Worm (Caenorhabditis elegans): ENCODE data around the gene R13A5.7.

The R13A5.7 gene

ce11 chrIII:7570083-7570695, at the start of gene R13A5.7 (continued):
- TF ChIP-seq ceh-27 (GFP tag; optimal IDR thresholded peaks at IDR 0.05): peak; percentile 80
- no peak for TF ChIP-seq ztf-6 (GFP tag; IDR thresholded peaks at IDR 0.05)
- peak; percentile 85 for TF ChIP-seq attf-5 (GFP tag; optimal IDR thresholded peaks at IDR 0.05)
- TF ChIP-seq madf-8 (GFP tag; conservative IDR thresholded peaks at IDR 0.05): no peak
- no peak for TF ChIP-seq akir-1 (GFP tag; optimal IDR thresholded peaks at IDR 0.05)
- no peak for TF ChIP-seq Y53F4B.3 (GFP tag; IDR thresholded peaks at IDR 0.05)
- TF ChIP-seq dox-1 (GFP tag; IDR thresholded peaks at IDR 0.05): no peak
- TF ChIP-seq lin-40 (tag; optimal IDR thresholded peaks at IDR 0.05): peak; percentile 69
- TF ChIP-seq ZK185.1 (tag; optimal IDR thresholded peaks at IDR 0.05; ENCODE audit: poor library complexity, severe bottlenecking): peak; percentile 71
- no peak for TF ChIP-seq nhr-120 (GFP tag; IDR thresholded peaks at IDR 0.05)
- TF ChIP-seq bed-2 (GFP tag; IDR thresholded peaks at IDR 0.05): no peak
- no peak for TF ChIP-seq ama-1 (optimal IDR thresholded peaks at IDR 0.05)
- TF ChIP-seq ama-1 (GFP tag; optimal IDR thresholded peaks at IDR 0.05): no peak
- TF ChIP-seq egl-44 (GFP tag; IDR thresholded peaks at IDR 0.05): peak; percentile 50; the same call in 1 of the 2 replicates
- no peak for TF ChIP-seq zim-3 (tag; optimal IDR thresholded peaks at IDR 0.05)
- no peak for TF ChIP-seq mel-28 (tag; optimal IDR thresholded peaks at IDR 0.05; ENCODE audit: borderline replicate concordance)
- TF ChIP-seq lsy-27 (tag; optimal IDR thresholded peaks at IDR 0.05; ENCODE audit: borderline replicate concordance, insufficient read depth): no peak
- no peak for TF ChIP-seq cebp-2 (GFP tag; IDR thresholded peaks at IDR 0.05)
- TF ChIP-seq F23B12.7 (tag; optimal IDR thresholded peaks at IDR 0.05; ENCODE audit: insufficient read depth): no peak
- no peak for TF ChIP-seq hsf-1 (GFP tag; IDR thresholded peaks at IDR 0.05)
- no peak for TF ChIP-seq bed-1 (GFP tag; IDR thresholded peaks at IDR 0.05)
- no peak for TF ChIP-seq B0019.2 (GFP tag; conservative IDR thresholded peaks at IDR 0.05)
- TF ChIP-seq ztf-25 (GFP tag; IDR thresholded peaks at IDR 0.05): no peak
- no peak for TF ChIP-seq madf-10 (tag; optimal IDR thresholded peaks at IDR 0.05)
- no peak for TF ChIP-seq pha-4 (tag; optimal IDR thresholded peaks at IDR 0.05)
- no peak for TF ChIP-seq F39B2.1 (GFP tag; IDR thresholded peaks at IDR 0.05)
- no peak for TF ChIP-seq mxl-1 (tag; optimal IDR thresholded peaks at IDR 0.05)
- no peak for TF ChIP-seq sptf-2 (GFP tag; optimal IDR thresholded peaks at IDR 0.05)
- TF ChIP-seq ceh-79 (tag; optimal IDR thresholded peaks at IDR 0.05): no peak
- peak; percentile 85 for TF ChIP-seq hmg-1.2 (GFP tag; IDR thresholded peaks at IDR 0.05)
- no peak for TF ChIP-seq ceh-91 (GFP tag; IDR thresholded peaks at IDR 0.05)

ce11 chrIII:7618294-7618693, 48.4 kb upstream of the R13A5.7 start:
- TF ChIP-seq F10E7.11 (tag; optimal IDR thresholded peaks at IDR 0.05) (no peak), chd-7 (tag; optimal IDR thresholded peaks at IDR 0.05) (no peak), mes-4 (tag; optimal IDR thresholded peaks at IDR 0.05) (no peak), ama-1 (optimal IDR thresholded peaks at IDR 0.05) (no peak), ama-1 (GFP tag; optimal IDR thresholded peaks at IDR 0.05) (no peak), Y56A3A.18 (GFP tag; IDR thresholded peaks at IDR 0.05) (no peak), lag-1 (GFP tag; IDR thresholded peaks at IDR 0.05) (no peak), cebp-1 (GFP tag; IDR thresholded peaks at IDR 0.05) (no peak), cebp-1 (tag; optimal IDR thresholded peaks at IDR 0.05) (no peak), T26A5.8 (tag; optimal IDR thresholded peaks at IDR 0.05) (no peak), lir-1 (GFP tag; conservative IDR thresholded peaks at IDR 0.05) (no peak), hlh-12 (tag; optimal IDR thresholded peaks at IDR 0.05) (no peak), F57C9.4 (tag; optimal IDR thresholded peaks at IDR 0.05) (no peak), tbp1 (GFP tag; optimal IDR thresholded peaks at IDR 0.05) (no peak), F55B11.4 (tag; optimal IDR thresholded peaks at IDR 0.05; ENCODE audit: borderline replicate concordance, insufficient read depth) (no peak), B0035.1 (tag; optimal IDR thresholded peaks at IDR 0.05) (no peak), B0019.2 (GFP tag; conservative IDR thresholded peaks at IDR 0.05) (no peak), Y95B8A.8 (GFP tag; IDR thresholded peaks at IDR 0.05) (no peak), tlf-1 (GFP tag; optimal IDR thresholded peaks at IDR 0.05) (no peak)
